Worm (Caenorhabditis elegans): ENCODE data around the gene grl-17.

Gene grl-17

ce11 chrV:13563841-13564240 is at the start of gene grl-17:
Gene grl-17 (minus strand): TSS chrV:13563941.
- no peak for TF ChIP-seq snpc-4 (tag; optimal IDR thresholded peaks at IDR 0.05)
- no peak for TF ChIP-seq unc-120 (tag; optimal IDR thresholded peaks at IDR 0.05; ENCODE audit: poor library complexity, severe bottlenecking)
- no peak for TF ChIP-seq lsy-2 (tag; optimal IDR thresholded peaks at IDR 0.05)
- TF ChIP-seq elt-1 (tag; optimal IDR thresholded peaks at IDR 0.05; ENCODE audit: borderline replicate concordance, insufficient read depth) = no peak

- TF ChIP-seq lin-13 (tag; optimal IDR thresholded peaks at IDR 0.05) = no peak
- TF ChIP-seq hlh-1 (tag; optimal IDR thresholded peaks at IDR 0.05) = no peak
- no peak for TF ChIP-seq mep-1 (tag; optimal IDR thresholded peaks at IDR 0.05)
- TF ChIP-seq unc-62 (GFP tag; optimal IDR thresholded peaks at IDR 0.05) = no peak
- TF ChIP-seq sptf-1 (tag; optimal IDR thresholded peaks at IDR 0.05) = no peak
- TF ChIP-seq nhr-28 (tag; optimal IDR thresholded peaks at IDR 0.05) = no peak
- no peak for TF ChIP-seq mab-5 (tag; optimal IDR thresholded peaks at IDR 0.05)
- no peak for TF ChIP-seq unc-39 (tag; optimal IDR thresholded peaks at IDR 0.05)
- TF ChIP-seq tbx-8 (GFP tag; optimal IDR thresholded peaks at IDR 0.05) = no peak
- no peak for TF ChIP-seq ces-1 (GFP tag; optimal IDR thresholded peaks at IDR 0.05)
- no peak for TF ChIP-seq sem-2 (GFP tag; optimal IDR thresholded peaks at IDR 0.05)
- TF ChIP-seq nhr-76 (tag; optimal IDR thresholded peaks at IDR 0.05) = no peak
- no peak for TF ChIP-seq cnd-1 (tag; optimal IDR thresholded peaks at IDR 0.05)
- TF ChIP-seq drap-1 (GFP tag; optimal IDR thresholded peaks at IDR 0.05) = no peak
Measured at ce11 chrV:13611782-13612181, 48.0 kb upstream of the grl-17 start, which contains the start of gene spig-9. Gene spig-9 (minus strand): TSS chrV:13611882.

DNA sequence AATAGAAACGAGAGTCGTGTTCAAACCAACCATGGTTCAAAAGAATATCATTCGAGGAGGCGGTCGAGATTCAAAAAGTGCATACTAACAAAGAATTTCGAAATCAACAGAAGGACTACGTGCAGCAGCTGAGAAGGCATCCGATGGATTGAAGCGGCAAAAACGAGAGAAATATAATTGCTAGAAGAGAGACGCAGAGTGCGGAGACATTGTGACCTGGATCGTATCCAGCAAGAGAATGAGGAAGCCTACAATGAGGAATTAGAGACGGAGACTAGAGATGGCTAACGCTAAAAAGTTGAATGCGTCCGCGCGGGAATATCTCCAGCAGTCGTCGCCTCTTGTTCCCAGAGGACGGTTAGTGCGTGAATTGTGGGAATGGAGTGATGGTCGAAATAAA is 46.1 kb upstream of the grl-17 start:
- TF ChIP-seq ceh-43 (GFP tag; optimal IDR thresholded peaks at IDR 0.05) (no peak), ham-2 (GFP tag; optimal IDR thresholded peaks at IDR 0.05) (peak; percentile 93), unc-39 (tag; optimal IDR thresholded peaks at IDR 0.05) (no peak), nhr-12 (tag; optimal IDR thresholded peaks at IDR 0.05) (no peak)

DNA sequence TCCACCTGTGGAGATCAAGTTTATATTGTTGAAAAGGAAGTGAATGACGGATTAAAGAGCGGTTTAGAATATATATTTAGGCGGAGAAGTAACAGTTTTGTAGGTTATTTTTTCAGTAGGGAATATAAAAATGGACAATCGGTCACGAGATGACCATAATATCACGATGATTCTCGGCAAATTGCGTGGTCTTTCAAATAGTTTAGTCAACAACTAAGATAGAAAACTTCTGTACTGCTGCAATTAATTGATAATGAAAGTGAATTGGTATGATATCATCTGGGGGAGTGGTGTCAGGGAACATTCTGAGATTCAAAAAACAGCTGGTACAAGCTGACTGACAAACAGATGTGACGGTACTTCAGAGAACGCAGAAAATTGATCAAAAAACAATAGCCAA is 44.7 kb upstream of the grl-17 start:
- TF ChIP-seq blmp-1 (tag; optimal IDR thresholded peaks at IDR 0.05) (no peak), mep-1 (tag; optimal IDR thresholded peaks at IDR 0.05) (no peak)

- TF ChIP-seq ceh-39 (tag; optimal IDR thresholded peaks at IDR 0.05) = no peak
- TF ChIP-seq hlh-1 (tag; optimal IDR thresholded peaks at IDR 0.05) = no peak
Measured at ce11 chrV:13606651-13607242, 43.0 kb upstream of the grl-17 start, which contains the start of gene fmo-4. Gene fmo-4 (minus strand): TSS chrV:13606701.

DNA sequence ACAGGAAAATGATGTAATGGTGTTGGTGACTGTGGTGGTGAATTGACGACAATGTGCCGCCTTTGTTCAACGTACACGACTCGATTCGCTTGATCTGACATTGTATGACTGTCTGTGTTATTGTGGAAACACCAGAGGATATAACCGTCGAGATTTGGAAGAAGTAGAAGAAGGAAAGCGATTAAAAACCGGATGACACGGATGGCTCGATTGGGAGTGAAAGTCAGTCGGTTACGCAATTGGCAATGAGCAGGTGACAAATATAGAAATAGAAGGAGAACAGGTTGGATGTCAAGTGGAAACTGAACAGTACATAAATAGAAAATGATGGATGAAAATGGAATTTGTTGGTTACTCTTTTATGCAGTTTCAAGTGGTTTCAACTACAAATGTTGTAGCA is 37.1 kb upstream of the grl-17 start, which contains the start of gene rdy-2:
TSS of gene rdy-2 (minus strand) at position 101 of the 400 bp plus-strand sequence.
- TF ChIP-seq flh-1 (GFP tag; optimal IDR thresholded peaks at IDR 0.05) (no peak), mls-2 (tag; optimal IDR thresholded peaks at IDR 0.05) (no peak)

- TF ChIP-seq ceh-39 (tag; optimal IDR thresholded peaks at IDR 0.05) (no peak), lin-32 (GFP tag; optimal IDR thresholded peaks at IDR 0.05) (no peak), zip-8 (tag; optimal IDR thresholded peaks at IDR 0.05) (peak; percentile 91)
Measured at ce11 chrV:13598370-13598769, 34.6 kb upstream of the grl-17 start.

DNA sequence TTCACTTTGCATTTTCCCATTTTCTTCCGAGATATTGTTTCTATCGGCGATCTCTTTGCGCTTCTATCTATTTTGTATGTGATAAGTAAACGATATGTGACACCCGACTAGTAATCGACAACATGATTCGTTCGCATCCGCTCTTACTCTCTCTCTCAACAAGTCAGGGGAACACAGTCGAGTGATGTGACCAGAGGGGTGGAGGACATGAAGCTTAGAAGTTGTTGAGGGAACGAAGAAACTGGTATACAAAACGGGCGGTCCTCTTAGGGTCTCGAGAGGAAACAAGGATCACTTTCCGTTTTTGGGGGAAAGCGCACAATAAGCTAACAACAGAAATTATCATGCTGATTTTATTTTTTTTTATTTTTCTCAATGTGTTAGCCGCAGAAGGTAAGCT is 29.3 kb upstream of the grl-17 start, which contains the start of gene F53F4.4:
TSS of gene F53F4.4 (plus strand) at position 301 of the 400 bp plus-strand sequence.
- no peak for TF ChIP-seq ceh-39 (tag; optimal IDR thresholded peaks at IDR 0.05)
- TF ChIP-seq sptf-1 (tag; optimal IDR thresholded peaks at IDR 0.05) = no peak
- TF ChIP-seq ces-1 (GFP tag; optimal IDR thresholded peaks at IDR 0.05) = no peak
- TF ChIP-seq nhr-28 (tag; optimal IDR thresholded peaks at IDR 0.05) = no peak
- no peak for TF ChIP-seq ham-2 (GFP tag; optimal IDR thresholded peaks at IDR 0.05)
- no peak for TF ChIP-seq elt-1 (tag; optimal IDR thresholded peaks at IDR 0.05; ENCODE audit: borderline replicate concordance, insufficient read depth)
- no peak for TF ChIP-seq ceh-43 (GFP tag; optimal IDR thresholded peaks at IDR 0.05)
- TF ChIP-seq mls-2 (tag; optimal IDR thresholded peaks at IDR 0.05) = no peak
- no peak for TF ChIP-seq ceh-83 (GFP tag; optimal IDR thresholded peaks at IDR 0.05)
- no peak for TF ChIP-seq elt-3 (tag; optimal IDR thresholded peaks at IDR 0.05)
- TF ChIP-seq blmp-1 (tag; optimal IDR thresholded peaks at IDR 0.05) = no peak
- TF ChIP-seq cnd-1 (tag; optimal IDR thresholded peaks at IDR 0.05) = no peak
- TF ChIP-seq sem-2 (GFP tag; optimal IDR thresholded peaks at IDR 0.05) = no peak
- TF ChIP-seq ztf-11 (tag; optimal IDR thresholded peaks at IDR 0.05) = no peak
- no peak for TF ChIP-seq unc-39 (tag; optimal IDR thresholded peaks at IDR 0.05)
- TF ChIP-seq lin-13 (tag; optimal IDR thresholded peaks at IDR 0.05) = no peak
- no peak for TF ChIP-seq lsy-2 (tag; optimal IDR thresholded peaks at IDR 0.05)
